Worm (Caenorhabditis elegans) whole organism, early embryonic: ENCODE measurements around the gene R09H10.2.

Experiments
- B0310.2 ChIP-seq: sonication (generic microtip); optimal IDR thresholded peaks from 2 replicates; lab custom pipeline; 2016; ENCODE audit warnings: mild to moderate bottlenecking, missing genetic modification characterization, missing compliant biosample characterization
- F13C5.2 ChIP-seq: sonication (generic microtip); optimal IDR thresholded peaks from 2 replicates; lab custom pipeline; 2017; ENCODE audit warnings: mild to moderate bottlenecking, missing genetic modification characterization, inconsistent platforms, missing compliant biosample characterization
- aly-1 ChIP-seq: sonication (generic microtip); optimal IDR thresholded peaks from 2 replicates; lab custom pipeline; 2016; ENCODE audit warnings: missing genetic modification characterization, missing compliant biosample characterization
- ama-1 ChIP-seq: fragments of 150-350 bp; optimal IDR thresholded peaks from 2 replicates; lab custom pipeline; 2014
- ceh-13 ChIP-seq: fragments of 200-800 bp; sonication (Bioruptor generic); optimal IDR thresholded peaks from 2 replicates; lab custom pipeline; 2018; ENCODE audit warnings: mild to moderate bottlenecking, missing genetic modification characterization, missing compliant biosample characterization
- ceh-36 ChIP-seq: sonication (generic microtip); optimal IDR thresholded peaks from 2 replicates; lab custom pipeline; 2016; ENCODE audit warnings: missing genetic modification characterization, inconsistent platforms, missing compliant biosample characterization
- ets-7 ChIP-seq: sonication (generic microtip); optimal IDR thresholded peaks from 2 replicates; lab custom pipeline; 2016; ENCODE audit warnings: missing genotype, missing genetic modification characterization, missing compliant biosample characterization
- flt-1 ChIP-seq: fragments of 200-800 bp; sonication (Bioruptor generic); IDR thresholded peaks from 2 replicates; pipeline ENCODE4 v1.3.6; 2022; ENCODE audit warnings: missing genetic modification characterization, missing compliant biosample characterization
- hmbx-1 ChIP-seq: sonication (generic microtip); optimal IDR thresholded peaks from 2 replicates; lab custom pipeline; 2016; ENCODE audit warnings: mild to moderate bottlenecking, missing genetic modification characterization, missing compliant biosample characterization
- hmg-4 ChIP-seq: fragments of 200-800 bp; sonication (Bioruptor generic); optimal IDR thresholded peaks from 2 replicates; lab custom pipeline; 2018; ENCODE audit warnings: mild to moderate bottlenecking, missing genetic modification characterization, missing compliant biosample characterization
- hnd-1 ChIP-seq: sonication (generic microtip); optimal IDR thresholded peaks from 2 replicates; lab custom pipeline; 2016; ENCODE audit warnings: missing genetic modification characterization, missing compliant biosample characterization
- pes-1 ChIP-seq: fragments of 200-800 bp; sonication (Bioruptor generic); IDR thresholded peaks from 2 replicates; pipeline ENCODE4 v1.3.6; 2022; ENCODE audit warnings: missing genetic modification reagents, missing genetic modification characterization, missing compliant biosample characterization
- scrt-1 ChIP-seq: fragments of 200-800 bp; sonication (Bioruptor generic); IDR thresholded peaks from 2 replicates; pipeline ENCODE4 v1.3.6; 2022; ENCODE audit warnings: missing genetic modification characterization, missing compliant biosample characterization
- sea-1 ChIP-seq: fragments of 200-800 bp; sonication (Bioruptor generic); conservative IDR thresholded peaks from 2 replicates; pipeline ENCODE4 v1.3.6; 2022; ENCODE audit warnings: missing genetic modification characterization, missing compliant biosample characterization
- tbx-11 ChIP-seq: fragments of 200-800 bp; sonication (Bioruptor generic); IDR thresholded peaks from 2 replicates; pipeline ENCODE4 v1.3.6; 2022; ENCODE audit warnings: missing genetic modification characterization, missing compliant biosample characterization
- tbx-37 ChIP-seq: fragments of 200-800 bp; sonication (Bioruptor generic); conservative IDR thresholded peaks from 2 replicates; pipeline ENCODE4 v1.3.6; 2022; ENCODE audit warnings: missing genetic modification reagents, missing genetic modification characterization, missing compliant biosample characterization
- tra-4 ChIP-seq: sonication (generic microtip); optimal IDR thresholded peaks from 2 replicates; lab custom pipeline; 2017; ENCODE audit warnings: missing genetic modification characterization, missing compliant biosample characterization

Gene R09H10.2

ce11 chrIV:10571020-10571419, 31.7 kb upstream of the R09H10.2 start:
- no peak for TF ChIP-seq tbx-37 (GFP tag; lab: Robert Waterston, UW)

- TF ChIP-seq ceh-13 (GFP tag; lab: Kevin White, UChicago) (no peak), ets-7 (tag; lab: Kevin White, UChicago) (no peak), sea-1 (GFP tag; lab: Robert Waterston, UW) (no peak), ama-1 (lab: Kevin White, UChicago) (no peak), hnd-1 (tag; lab: Kevin White, UChicago) (no peak), flt-1 (GFP tag; lab: Robert Waterston, UW) (no peak), hmbx-1 (tag; lab: Kevin White, UChicago) (no peak), tra-4 (tag; lab: Kevin White, UChicago) (no peak), aly-1 (no peak), pes-1 (no peak), B0310.2 (tag; lab: Kevin White, UChicago) (no peak), tbx-37 (GFP tag; lab: Robert Waterston, UW) (no peak), ceh-36 (tag; lab: Kevin White, UChicago) (no peak), hmg-4 (GFP tag; lab: Kevin White, UChicago) (no peak), scrt-1 (GFP tag; lab: Robert Waterston, UW) (no peak), F13C5.2 (tag; lab: Kevin White, UChicago) (no peak), tbx-11 (no peak)
These were observed 29.3 kb upstream of the R09H10.2 start for ce11 chrIV:10573471-10573870.

- no peak for TF ChIP-seq ceh-36 (tag; lab: Kevin White, UChicago)
- TF ChIP-seq ets-7 (tag; lab: Kevin White, UChicago), result no peak
These were observed 28.3 kb upstream of the R09H10.2 start for ce11 chrIV:10574471-10574870.

- TF ChIP-seq ceh-36 (tag; lab: Kevin White, UChicago) (no peak), flt-1 (GFP tag; lab: Robert Waterston, UW) (no peak), ceh-13 (GFP tag; lab: Kevin White, UChicago) (no peak), pes-1 (no peak), tra-4 (tag; lab: Kevin White, UChicago) (no peak), ama-1 (lab: Kevin White, UChicago) (no peak), F13C5.2 (tag; lab: Kevin White, UChicago) (no peak), hmbx-1 (tag; lab: Kevin White, UChicago) (no peak)
These were observed 26.7 kb upstream of the R09H10.2 start, which contains the start of gene efn-2 for ce11 chrIV:10576050-10576449. Gene efn-2, plus strand, starts transcription at chrIV:10576350.

DNA sequence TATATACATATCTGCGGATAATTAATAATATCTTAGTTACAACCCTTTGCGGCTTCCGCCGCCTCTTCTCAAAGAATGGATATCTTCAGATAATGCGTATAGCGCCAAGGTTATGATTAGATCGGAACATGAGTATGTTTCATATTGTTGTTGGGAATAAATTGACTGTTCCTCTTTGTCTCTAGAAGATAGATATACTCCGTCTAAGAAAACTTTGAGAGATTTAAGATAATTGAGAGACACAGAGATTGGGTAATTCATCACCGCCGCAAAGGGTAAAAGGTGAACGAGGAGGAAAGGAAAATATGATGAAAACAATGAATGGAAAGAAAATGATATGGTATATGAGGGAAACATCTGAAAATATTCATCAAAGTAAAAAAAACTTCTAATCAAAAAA, 26.1 kb upstream of the R09H10.2 start:
- TF ChIP-seq ceh-36 (tag; lab: Kevin White, UChicago) (no peak), flt-1 (GFP tag; lab: Robert Waterston, UW) (no peak), tbx-37 (GFP tag; lab: Robert Waterston, UW) (no peak), ama-1 (lab: Kevin White, UChicago) (no peak), hmbx-1 (tag; lab: Kevin White, UChicago) (no peak), aly-1 (no peak), tbx-11 (no peak), hmg-4 (GFP tag; lab: Kevin White, UChicago) (no peak), ets-7 (tag; lab: Kevin White, UChicago) (no peak), sea-1 (GFP tag; lab: Robert Waterston, UW) (no peak), pes-1 (no peak)

ce11 chrIV:10577600-10577999, 25.1 kb upstream of the R09H10.2 start:
- TF ChIP-seq tbx-11 (no peak), hmg-4 (GFP tag; lab: Kevin White, UChicago) (no peak), sea-1 (GFP tag; lab: Robert Waterston, UW) (no peak), F13C5.2 (tag; lab: Kevin White, UChicago) (no peak), tra-4 (tag; lab: Kevin White, UChicago) (no peak), ets-7 (tag; lab: Kevin White, UChicago) (no peak), ceh-13 (GFP tag; lab: Kevin White, UChicago) (no peak), B0310.2 (tag; lab: Kevin White, UChicago) (no peak), scrt-1 (GFP tag; lab: Robert Waterston, UW) (no peak), tbx-37 (GFP tag; lab: Robert Waterston, UW) (no peak), ceh-36 (tag; lab: Kevin White, UChicago) (no peak), pes-1 (no peak), hnd-1 (tag; lab: Kevin White, UChicago) (no peak), flt-1 (GFP tag; lab: Robert Waterston, UW) (no peak)

ce11 chrIV:10578367-10578766, 24.4 kb upstream of the R09H10.2 start, which contains the start of gene lgc-43:
Gene lgc-43, plus strand, starts transcription at chrIV:10578667.
- TF ChIP-seq tbx-37 (GFP tag; lab: Robert Waterston, UW) (no peak), sea-1 (GFP tag; lab: Robert Waterston, UW) (no peak), hnd-1 (tag; lab: Kevin White, UChicago) (no peak), hmbx-1 (tag; lab: Kevin White, UChicago) (no peak), ama-1 (lab: Kevin White, UChicago) (no peak), B0310.2 (tag; lab: Kevin White, UChicago) (no peak), aly-1 (no peak), hmg-4 (GFP tag; lab: Kevin White, UChicago) (no peak), scrt-1 (GFP tag; lab: Robert Waterston, UW) (no peak), pes-1 (no peak), tbx-11 (no peak), ceh-13 (GFP tag; lab: Kevin White, UChicago) (no peak)

- no peak for TF ChIP-seq ceh-13 (GFP tag; lab: Kevin White, UChicago)
- TF ChIP-seq hmg-4 (GFP tag; lab: Kevin White, UChicago), result no peak
- no peak for TF ChIP-seq hmbx-1 (tag; lab: Kevin White, UChicago)
- no peak for TF ChIP-seq tra-4 (tag; lab: Kevin White, UChicago)
- no peak for TF ChIP-seq sea-1 (GFP tag; lab: Robert Waterston, UW)
- no peak for TF ChIP-seq tbx-37 (GFP tag; lab: Robert Waterston, UW)
- TF ChIP-seq scrt-1 (GFP tag; lab: Robert Waterston, UW), result no peak
- TF ChIP-seq ama-1 (lab: Kevin White, UChicago), result no peak
- TF ChIP-seq B0310.2 (tag; lab: Kevin White, UChicago), result no peak
- no peak for TF ChIP-seq tbx-11
- no peak for TF ChIP-seq F13C5.2 (tag; lab: Kevin White, UChicago)
- no peak for TF ChIP-seq flt-1 (GFP tag; lab: Robert Waterston, UW)
- TF ChIP-seq hnd-1 (tag; lab: Kevin White, UChicago), result no peak
- no peak for TF ChIP-seq aly-1
- TF ChIP-seq pes-1, result no peak
- no peak for TF ChIP-seq ets-7 (tag; lab: Kevin White, UChicago)
- no peak for TF ChIP-seq ceh-36 (tag; lab: Kevin White, UChicago)
These were observed 18.5 kb upstream of the R09H10.2 start, which contains the start of gene oac-8 for ce11 chrIV:10584237-10584636. Gene oac-8, plus strand, starts transcription at chrIV:10584537.
